Worm (Caenorhabditis elegans) whole organism, L4 larva: ENCODE data around the gene clec-161.

Experiments used
- F26F4.8 ChIP-seq: fragments of 200-800 bp; sonication (Bioruptor generic); conservative IDR thresholded peaks from 2 replicates; pipeline ENCODE4 v1.3.6; 2022; ENCODE audit warnings: missing genetic modification characterization, missing compliant biosample characterization
- F37D6.2 ChIP-seq: sonication (generic microtip); optimal IDR thresholded peaks from 2 replicates; lab custom pipeline; 2016; ENCODE audit warnings: mild to moderate bottlenecking, missing genetic modification characterization, missing compliant biosample characterization
- F44E2.7 ChIP-seq: fragments of 200-800 bp; sonication (Bioruptor generic); IDR thresholded peaks from 2 replicates; pipeline ENCODE4 v2.1.2; 2022; ENCODE audit warnings: missing genetic modification characterization, missing compliant biosample characterization
- F49E8.2 ChIP-seq: sonication (generic microtip); optimal IDR thresholded peaks from 2 replicates; lab custom pipeline; 2016; ENCODE audit warnings: missing compliant biosample characterization, mild to moderate bottlenecking, missing genetic modification characterization, borderline replicate concordance
- T26A8.4 ChIP-seq: fragments of 200-800 bp; sonication (Bioruptor generic); IDR thresholded peaks from 2 replicates; pipeline ENCODE4 v1.3.6; 2022; ENCODE audit warnings: missing genetic modification characterization, missing compliant biosample characterization
- Y48G9A.11 ChIP-seq: fragments of 200-800 bp; sonication (Bioruptor generic); IDR thresholded peaks from 2 replicates; pipeline ENCODE4 v1.3.6; 2022; ENCODE audit warnings: missing genetic modification reagents, missing genetic modification characterization, missing compliant biosample characterization
- ZK546.5 ChIP-seq, 2 experiments: sonication (generic microtip); optimal IDR thresholded peaks; 2 replicates each; lab custom pipeline; 2017; ENCODE audit warnings: missing biosample characterization in 2 of 2, missing genetic modification characterization in 2 of 2
- aha-1 ChIP-seq: fragments of 150-350 bp; peaks from one replicate; lab custom pipeline; 2014; ENCODE audit warnings: missing biosample characterization, missing genetic modification characterization
- aly-2 ChIP-seq: sonication (generic microtip); optimal IDR thresholded peaks from 2 replicates; lab custom pipeline; 2018; ENCODE audit warnings: missing biosample characterization, missing genetic modification characterization
- ceh-20 ChIP-seq: fragments of 200-800 bp; sonication (Bioruptor generic); IDR thresholded peaks from 2 replicates; pipeline ENCODE4 v1.3.6; 2022; ENCODE audit warnings: missing genetic modification reagents, missing genetic modification characterization, missing compliant biosample characterization
- ceh-28 ChIP-seq: fragments of 150-350 bp; optimal IDR thresholded peaks from 2 replicates; lab custom pipeline; 2014; ENCODE audit warnings: missing biosample characterization, missing genetic modification reagents, missing genetic modification characterization
- ces-1 ChIP-seq: fragments of 150-350 bp; sonication (generic microtip); optimal IDR thresholded peaks from 4 replicates; lab custom pipeline; 2014; ENCODE audit warnings: missing biosample characterization, missing genetic modification reagents, missing genetic modification characterization
- cey-2 ChIP-seq: sonication (generic microtip); optimal IDR thresholded peaks from 3 replicates; lab custom pipeline; 2017; ENCODE audit warnings: missing genetic modification characterization, mild to moderate bottlenecking, missing compliant biosample characterization, antibody characterized with exemption, borderline replicate concordance; ENCODE audit not compliant: insufficient read depth
- daf-12 ChIP-seq: fragments of 150-350 bp; optimal IDR thresholded peaks from 2 replicates; lab custom pipeline; 2014; ENCODE audit warnings: missing biosample characterization, missing genetic modification reagents, missing genetic modification characterization
- daf-16 ChIP-seq, 3 experiments: sonication (generic microtip); optimal IDR thresholded peaks; 2 replicates each; lab custom pipeline; 2016 to 2017; ENCODE audit warnings: missing genetic modification characterization in 3 of 3, missing genetic modification reagents in 3 of 3, mild to moderate bottlenecking in 2 of 3, missing compliant biosample characterization in 2 of 3, missing biosample characterization in 1 of 3, moderate library complexity in 1 of 3
- daf-19 ChIP-seq: fragments of 200-800 bp; sonication (Bioruptor generic); conservative IDR thresholded peaks from 2 replicates; pipeline ENCODE4 v1.3.6; 2022; ENCODE audit warnings: missing genetic modification characterization, missing compliant biosample characterization
- dmd-6 ChIP-seq: fragments of 200-800 bp; sonication (Bioruptor generic); IDR thresholded peaks from 2 replicates; pipeline ENCODE4 v1.3.6; 2022; ENCODE audit warnings: missing genetic modification reagents, missing genetic modification characterization, missing compliant biosample characterization
- dmd-8 ChIP-seq: fragments of 200-800 bp; sonication (Bioruptor generic); IDR thresholded peaks from 2 replicates; pipeline ENCODE4 v1.3.6; 2022; ENCODE audit warnings: missing genetic modification characterization, missing compliant biosample characterization
- duxl-1 ChIP-seq: sonication (generic microtip); optimal IDR thresholded peaks from 2 replicates; lab custom pipeline; 2016; ENCODE audit warnings: mild to moderate bottlenecking, missing genetic modification characterization, moderate library complexity, missing compliant biosample characterization; ENCODE audit not compliant: poor library complexity
- dve-1 ChIP-seq: sonication (generic microtip); optimal IDR thresholded peaks from 2 replicates; lab custom pipeline; 2017; ENCODE audit warnings: antibody characterized with exemption, mild to moderate bottlenecking, missing genetic modification characterization, missing compliant biosample characterization; ENCODE audit not compliant: insufficient read depth
- egl-43 ChIP-seq: fragments of 200-800 bp; sonication (Bioruptor generic); IDR thresholded peaks from 2 replicates; pipeline ENCODE4 v1.3.6; 2022; ENCODE audit warnings: missing genetic modification reagents, missing genetic modification characterization, missing compliant biosample characterization
- fkh-10 ChIP-seq: fragments of 150-350 bp; optimal IDR thresholded peaks from 2 replicates; lab custom pipeline; 2014; ENCODE audit warnings: missing biosample characterization, missing genetic modification reagents, missing genetic modification characterization
- fos-1 ChIP-seq: fragments of 150-350 bp; optimal IDR thresholded peaks from 2 replicates; lab custom pipeline; 2014; ENCODE audit warnings: missing biosample characterization, missing genetic modification characterization
- gei-8 ChIP-seq: fragments of 200-800 bp; sonication (Bioruptor generic); optimal IDR thresholded peaks from 2 replicates; lab custom pipeline; 2018; ENCODE audit warnings: mild to moderate bottlenecking, missing genetic modification characterization, missing compliant biosample characterization
- hmg-1.1 ChIP-seq: fragments of 200-800 bp; sonication (Bioruptor generic); IDR thresholded peaks from 2 replicates; pipeline ENCODE4 v1.3.6; 2022; ENCODE audit warnings: missing genetic modification reagents, missing genetic modification characterization, missing compliant biosample characterization
- jun-1 ChIP-seq: fragments of 150-350 bp; optimal IDR thresholded peaks from 2 replicates; lab custom pipeline; 2014; ENCODE audit warnings: missing biosample characterization, missing genetic modification reagents, missing genetic modification characterization
- lin-38 ChIP-seq: fragments of 200-800 bp; sonication (Bioruptor generic); IDR thresholded peaks from 2 replicates; pipeline ENCODE4 v1.3.6; 2022; ENCODE audit warnings: missing genetic modification reagents, missing genetic modification characterization, missing compliant biosample characterization
- lsy-2 ChIP-seq, 2 experiments: fragments of 150-350 bp in 1 of 2; sonication (generic microtip) in 1 of 2; optimal IDR thresholded peaks; 2 replicates each; lab custom pipeline; 2014 to 2017; ENCODE audit warnings: missing biosample characterization in 2 of 2, missing genetic modification characterization in 2 of 2
- madf-9 ChIP-seq: fragments of 200-800 bp; sonication (Bioruptor generic); conservative IDR thresholded peaks from 2 replicates; pipeline ENCODE4 v1.3.6; 2022; ENCODE audit warnings: missing genetic modification reagents, missing genetic modification characterization, missing compliant biosample characterization
- mdl-1 ChIP-seq, 2 experiments: fragments of 150-350 bp in 1 of 2; sonication (generic microtip) in 1 of 2; optimal IDR thresholded peaks; 2 replicates each; lab custom pipeline; 2014 to 2017; ENCODE audit warnings: missing biosample characterization in 2 of 2, missing genetic modification characterization in 2 of 2
- mep-1 ChIP-seq: fragments of 150-350 bp; sonication (generic microtip); optimal IDR thresholded peaks from 3 replicates; lab custom pipeline; 2014; ENCODE audit warnings: missing biosample characterization, missing genetic modification characterization
- nhr-102 ChIP-seq: sonication (generic microtip); optimal IDR thresholded peaks from 2 replicates; lab custom pipeline; 2016; ENCODE audit warnings: mild to moderate bottlenecking, missing genetic modification characterization, moderate library complexity, missing compliant biosample characterization
- nhr-111 ChIP-seq: fragments of 200-800 bp; sonication (Bioruptor generic); optimal IDR thresholded peaks from 2 replicates; lab custom pipeline; 2018; ENCODE audit warnings: mild to moderate bottlenecking, missing genetic modification characterization, missing compliant biosample characterization
- nhr-237 ChIP-seq: sonication (generic microtip); optimal IDR thresholded peaks from 2 replicates; lab custom pipeline; 2017; ENCODE audit warnings: missing biosample characterization, missing genetic modification characterization
- nhr-28 ChIP-seq: fragments of 150-350 bp; optimal IDR thresholded peaks from 2 replicates; lab custom pipeline; 2014; ENCODE audit warnings: missing biosample characterization, missing genetic modification characterization
- nhr-41 ChIP-seq: fragments of 200-800 bp; sonication (Bioruptor generic); IDR thresholded peaks from 2 replicates; pipeline ENCODE4 v1.3.6; 2022; ENCODE audit warnings: missing genetic modification reagents, missing genetic modification characterization, missing compliant biosample characterization
- nhr-48 ChIP-seq: sonication (generic microtip); optimal IDR thresholded peaks from 2 replicates; lab custom pipeline; 2016; ENCODE audit warnings: mild to moderate bottlenecking, missing genetic modification characterization, missing compliant biosample characterization
- nhr-77 ChIP-seq: fragments of 150-350 bp; optimal IDR thresholded peaks from 2 replicates; lab custom pipeline; 2014; ENCODE audit warnings: missing biosample characterization, missing genetic modification characterization
- php-3 ChIP-seq: fragments of 200-800 bp; sonication (Bioruptor generic); IDR thresholded peaks from 2 replicates; pipeline ENCODE4 v1.3.6; 2022; ENCODE audit warnings: missing genetic modification reagents, missing genetic modification characterization, missing compliant biosample characterization
- pqm-1 ChIP-seq: sonication (generic microtip); optimal IDR thresholded peaks from 2 replicates; lab custom pipeline; 2017; ENCODE audit warnings: missing biosample characterization, missing genetic modification characterization
- set-16 ChIP-seq: fragments of 200-800 bp; sonication (Bioruptor generic); IDR thresholded peaks from 2 replicates; pipeline ENCODE4 v1.3.6; 2022; ENCODE audit warnings: missing genetic modification reagents, missing genetic modification characterization, missing compliant biosample characterization
- skn-1 ChIP-seq: fragments of 150-350 bp; optimal IDR thresholded peaks from 2 replicates; lab custom pipeline; 2014; ENCODE audit warnings: missing biosample characterization, missing genetic modification characterization
- spr-3 ChIP-seq: fragments of 200-800 bp; sonication (Bioruptor generic); optimal IDR thresholded peaks from 2 replicates; lab custom pipeline; 2018; ENCODE audit warnings: mild to moderate bottlenecking, missing genetic modification characterization, missing compliant biosample characterization
- tag-97 ChIP-seq: fragments of 200-800 bp; sonication (Bioruptor generic); IDR thresholded peaks from 2 replicates; pipeline ENCODE4 v1.3.6; 2022; ENCODE audit warnings: missing genetic modification characterization, missing compliant biosample characterization
- unc-130 ChIP-seq: sonication (generic microtip); optimal IDR thresholded peaks from 2 replicates; lab custom pipeline; 2016; ENCODE audit warnings: missing genetic modification reagents, missing genetic modification characterization, missing compliant biosample characterization
- zag-1 ChIP-seq: fragments of 150-350 bp; optimal IDR thresholded peaks from 2 replicates; lab custom pipeline; 2014; ENCODE audit warnings: missing biosample characterization, missing genetic modification characterization
- zfp-2 ChIP-seq: sonication (generic microtip); optimal IDR thresholded peaks from 2 replicates; lab custom pipeline; 2016; ENCODE audit warnings: mild to moderate bottlenecking, missing genetic modification characterization, missing compliant biosample characterization
- ztf-7 ChIP-seq: fragments of 150-350 bp; optimal IDR thresholded peaks from 2 replicates; lab custom pipeline; 2014; ENCODE audit warnings: missing biosample characterization, missing genetic modification characterization

The clec-161 gene

DNA sequence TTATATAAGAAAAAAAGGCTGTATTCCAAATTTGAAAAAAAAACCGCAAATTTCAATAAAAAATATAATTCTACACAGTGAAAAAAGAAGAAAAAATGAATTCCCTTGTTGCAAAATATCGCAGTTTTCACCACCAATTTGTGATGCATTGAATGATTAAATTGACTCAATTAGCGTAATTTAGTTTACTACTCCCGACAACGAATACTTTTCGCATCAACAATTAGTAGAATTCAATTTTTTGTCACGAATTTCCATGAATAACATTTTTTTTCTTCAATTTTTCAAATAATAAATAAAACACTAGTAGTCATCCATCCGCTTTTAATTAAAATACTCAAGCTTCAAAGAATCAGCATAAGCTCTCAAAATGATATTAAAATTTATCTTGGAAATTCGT, 23.2 kb downstream of the clec-161 start:
- TF ChIP-seq nhr-41 (GFP tag; lab: Robert Waterston, UW), result no peak
- no peak for TF ChIP-seq mep-1 (tag; lab: Kevin White, UChicago)
- no peak for TF ChIP-seq ceh-28 (tag; lab: Kevin White, UChicago)
- TF ChIP-seq hmg-1.1 (GFP tag; lab: Robert Waterston, UW), result no peak
- TF ChIP-seq ZK546.5 (tag; optimal IDR thresholded peaks at IDR 0.05; lab: Kevin White, UChicago), result no peak
- TF ChIP-seq fkh-10, result peak; percentile 16
- no peak for TF ChIP-seq aly-2
- TF ChIP-seq lsy-2 (tag; optimal IDR thresholded peaks at IDR 0.05; lab: Kevin White, UChicago), result peak in 1 of 2 experiments; percentile 21
- no peak for TF ChIP-seq daf-19
- TF ChIP-seq T26A8.4, result no peak
- no peak for TF ChIP-seq zag-1
- TF ChIP-seq ces-1 (GFP tag; lab: Kevin White, UChicago), result peak; percentile 46
- TF ChIP-seq F44E2.7 (GFP tag; lab: Robert Waterston, UW), result no peak
- no peak for TF ChIP-seq zfp-2 (tag; lab: Kevin White, UChicago)
- TF ChIP-seq skn-1 (tag; lab: Kevin White, UChicago), result no peak
- TF ChIP-seq F37D6.2 (tag; lab: Kevin White, UChicago), result no peak
- no peak for TF ChIP-seq egl-43 (GFP tag; lab: Robert Waterston, UW)
- TF ChIP-seq, all 104 proteins: peak for 3

DNA sequence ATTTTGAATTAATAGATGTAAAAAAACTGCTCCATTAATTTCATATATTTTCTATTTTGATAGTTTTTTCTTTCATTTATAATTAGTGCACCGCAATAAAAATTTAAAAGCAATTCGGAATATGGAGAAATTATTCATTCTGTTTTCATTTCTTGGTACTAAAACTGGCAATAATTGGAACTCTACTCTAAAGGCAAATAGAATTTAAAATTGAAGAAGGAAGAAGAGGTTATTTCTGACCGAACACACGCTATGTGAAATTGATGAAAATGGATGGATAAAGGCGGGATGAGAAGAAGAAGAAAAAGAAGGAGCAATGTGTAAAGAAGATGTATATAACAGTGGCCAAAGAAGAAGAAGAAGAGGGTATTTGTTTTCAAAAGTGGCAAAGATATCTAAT, 25.3 kb downstream of the clec-161 start:
- TF ChIP-seq spr-3 (GFP tag; lab: Kevin White, UChicago), result no peak

DNA sequence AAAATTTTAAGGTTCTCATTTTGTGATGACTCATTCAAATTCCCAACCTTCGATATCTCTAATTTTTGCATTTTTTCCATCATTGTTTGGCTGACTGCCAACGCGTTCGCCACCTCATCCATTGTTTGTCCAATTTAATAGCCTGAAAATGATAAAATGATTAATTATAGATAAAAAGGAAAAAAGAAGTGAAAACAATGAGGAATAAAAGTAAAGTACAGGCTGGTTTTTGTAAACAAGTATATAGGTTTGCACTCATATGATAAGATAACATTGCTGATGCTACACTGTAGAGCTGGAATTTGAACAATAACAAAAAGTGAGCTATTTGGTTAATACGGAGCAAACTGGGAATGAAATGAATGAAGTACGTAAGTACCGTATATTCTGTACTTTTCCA, 26.3 kb downstream of the clec-161 start, which contains the start of gene C48B4.3:
C48B4.3 (minus strand) TSS at position 149 of the 400 bp plus-strand sequence.
- TF ChIP-seq gei-8 (GFP tag; lab: Kevin White, UChicago), result no peak
- no peak for TF ChIP-seq mdl-1 (tag; optimal IDR thresholded peaks at IDR 0.05; lab: Kevin White, UChicago)
- TF ChIP-seq F37D6.2 (tag; lab: Kevin White, UChicago), result no peak
- no peak for TF ChIP-seq daf-12 (tag; lab: Kevin White, UChicago)
- TF ChIP-seq mep-1 (tag; lab: Kevin White, UChicago), result no peak
- TF ChIP-seq ztf-7 (tag; lab: Kevin White, UChicago), result no peak
- no peak for TF ChIP-seq madf-9 (GFP tag; lab: Robert Waterston, UW)
- TF ChIP-seq lin-38, result no peak
- TF ChIP-seq dmd-6 (GFP tag; lab: Robert Waterston, UW), result no peak
- TF ChIP-seq unc-130 (GFP tag; lab: Kevin White, UChicago), result no peak
- no peak for TF ChIP-seq nhr-48 (tag; lab: Kevin White, UChicago)
- peak; percentile 74 for TF ChIP-seq php-3 (GFP tag; lab: Robert Waterston, UW)
- no peak for TF ChIP-seq cey-2
- peak; percentile 75 for TF ChIP-seq dve-1
- no peak for TF ChIP-seq duxl-1
- peak; percentile 21 for TF ChIP-seq nhr-77 (tag; lab: Kevin White, UChicago)
- TF ChIP-seq jun-1 (tag; lab: Kevin White, UChicago), result no peak
- no peak for TF ChIP-seq tag-97 (GFP tag; lab: Robert Waterston, UW)
- no peak for TF ChIP-seq ceh-28 (tag; lab: Kevin White, UChicago)
- peak; percentile 29 for TF ChIP-seq nhr-28 (tag; lab: Kevin White, UChicago)
- TF ChIP-seq ces-1 (GFP tag; lab: Kevin White, UChicago), result no peak
- no peak for TF ChIP-seq set-16 (GFP tag; lab: Robert Waterston, UW)
- no peak for TF ChIP-seq nhr-102 (tag; lab: Kevin White, UChicago)
- TF ChIP-seq pqm-1, result peak; percentile 4
- TF ChIP-seq ceh-20 (GFP tag; lab: Robert Waterston, UW), result no peak
- no peak for TF ChIP-seq nhr-111 (GFP tag; lab: Kevin White, UChicago)
- no peak for TF ChIP-seq dmd-8 (GFP tag; lab: Robert Waterston, UW)
- no peak for TF ChIP-seq Y48G9A.11 (GFP tag; lab: Robert Waterston, UW)
- TF ChIP-seq egl-43 (GFP tag; lab: Robert Waterston, UW), result no peak
- TF ChIP-seq F49E8.2, result no peak
- TF ChIP-seq T26A8.4, result no peak
- no peak for TF ChIP-seq F26F4.8 (GFP tag; lab: Robert Waterston, UW)
- TF ChIP-seq aha-1 (tag; lab: Kevin White, UChicago), result no peak
- TF ChIP-seq fos-1, result no peak
- TF ChIP-seq nhr-237 (tag; lab: Kevin White, UChicago), result no peak
- TF ChIP-seq daf-16 (GFP tag; optimal IDR thresholded peaks at IDR 0.05; lab: Kevin White, UChicago), result no peak
- peak; percentile 99 for TF ChIP-seq daf-16 (tag; optimal IDR thresholded peaks at IDR 0.05; lab: Kevin White, UChicago)
